Fruit fly (Drosophila melanogaster) whole organism, embryonic: Measurements from ENCODE around the gene euc.

ENCODE experiments used
- Abd-B ChIP-seq: fragments of 200-800 bp; sonication (Bioruptor generic); optimal IDR thresholded peaks from 2 replicates; lab custom pipeline; 2018; ENCODE audit warnings: missing biosample characterization, mild to moderate bottlenecking, missing genetic modification characterization, moderate library complexity
- Atf-2 ChIP-seq: fragments of 200-800 bp; sonication (Bioruptor generic); optimal IDR thresholded peaks from 2 replicates; lab custom pipeline; 2016; ENCODE audit warnings: missing biosample characterization, missing genetic modification characterization
- B-H2 ChIP-seq: fragments of 200-800 bp; sonication (Bioruptor generic); optimal IDR thresholded peaks from 2 replicates; lab custom pipeline; 2018; ENCODE audit warnings: missing biosample characterization, mild to moderate bottlenecking, missing genetic modification characterization
- CG10462 ChIP-seq: fragments of 200-800 bp; sonication (Bioruptor generic); optimal IDR thresholded peaks from 2 replicates; lab custom pipeline; 2016; ENCODE audit warnings: missing biosample characterization, missing genetic modification characterization
- CG10565 ChIP-seq: fragments of 200-800 bp; sonication (Bioruptor generic); optimal IDR thresholded peaks from 3 replicates; lab custom pipeline; 2016; ENCODE audit warnings: missing biosample characterization, mild to moderate bottlenecking, missing genetic modification characterization
- CG13287 ChIP-seq: fragments of 200-800 bp; sonication (Bioruptor generic); IDR thresholded peaks from 2 replicates; pipeline ENCODE4 v1.3.6; 2022; ENCODE audit warnings: missing biosample characterization, missing genetic modification characterization; ENCODE audit not compliant: partially characterized antibody
- CG13894 ChIP-seq: fragments of 200-800 bp; sonication (Bioruptor generic); optimal IDR thresholded peaks from 3 replicates; lab custom pipeline; 2018; ENCODE audit warnings: missing biosample characterization, mild to moderate bottlenecking, missing genetic modification characterization, moderate library complexity
- CG14014 ChIP-seq: fragments of 200-800 bp; sonication (Bioruptor generic); IDR thresholded peaks from 2 replicates; pipeline ENCODE4 v1.3.6; 2022; ENCODE audit warnings: missing biosample characterization, missing genetic modification characterization
- CG15696 ChIP-seq: fragments of 200-800 bp; sonication (Bioruptor generic); optimal IDR thresholded peaks from 2 replicates; lab custom pipeline; 2019; ENCODE audit warnings: missing biosample characterization, mild to moderate bottlenecking, missing genetic modification characterization, moderate library complexity
- CG17361 ChIP-seq: fragments of 200-800 bp; sonication (Bioruptor generic); IDR thresholded peaks from 3 replicates; pipeline ENCODE4 v1.3.6; 2022; ENCODE audit warnings: missing biosample characterization, missing genetic modification characterization
- CG18011 ChIP-seq: fragments of 200-800 bp; sonication (Bioruptor generic); optimal IDR thresholded peaks from 2 replicates; lab custom pipeline; 2017; ENCODE audit warnings: missing biosample characterization, missing genetic modification characterization, mild to moderate bottlenecking, moderate library complexity, missing genotype
- CG18262 ChIP-seq: fragments of 200-800 bp; optimal IDR thresholded peaks from 3 replicates; lab custom pipeline; 2019; ENCODE audit warnings: missing biosample characterization, mild to moderate bottlenecking, missing genetic modification characterization, moderate library complexity
- CG2889 ChIP-seq: fragments of 200-800 bp; sonication (Bioruptor generic); IDR thresholded peaks from 3 replicates; pipeline ENCODE4 v1.3.6; 2022; ENCODE audit warnings: missing biosample characterization, missing genetic modification characterization
- CG32772 ChIP-seq: fragments of 200-800 bp; sonication (Bioruptor generic); IDR thresholded peaks from 2 replicates; pipeline ENCODE4 v1.3.6; 2022; ENCODE audit warnings: missing biosample characterization, missing genetic modification characterization
- CG4820 ChIP-seq: fragments of 200-800 bp; sonication (Bioruptor generic); optimal IDR thresholded peaks from 3 replicates; lab custom pipeline; 2016; ENCODE audit warnings: missing biosample characterization, missing genetic modification characterization
- CG8089 ChIP-seq: fragments of 200-800 bp; sonication (Bioruptor generic); optimal IDR thresholded peaks from 3 replicates; lab custom pipeline; 2016; ENCODE audit warnings: missing biosample characterization, missing genetic modification characterization
- CG8924 ChIP-seq: fragments of 200-800 bp; optimal IDR thresholded peaks from 3 replicates; lab custom pipeline; 2019; ENCODE audit warnings: missing biosample characterization, mild to moderate bottlenecking, missing genetic modification characterization, moderate library complexity
- CG9797 ChIP-seq: fragments of 200-800 bp; sonication (Bioruptor generic); optimal IDR thresholded peaks from 3 replicates; lab custom pipeline; 2018; ENCODE audit warnings: missing biosample characterization, mild to moderate bottlenecking, missing genetic modification characterization
- CoRest ChIP-seq: fragments of 200-800 bp; sonication (Bioruptor generic); optimal IDR thresholded peaks from 3 replicates; lab custom pipeline; 2018; ENCODE audit warnings: missing biosample characterization, mild to moderate bottlenecking, missing genetic modification characterization, moderate library complexity
- D19B ChIP-seq: fragments of 200-800 bp; sonication (Bioruptor generic); optimal IDR thresholded peaks from 2 replicates; lab custom pipeline; 2017; ENCODE audit warnings: missing biosample characterization, mild to moderate bottlenecking, missing genetic modification characterization
- Ets97D ChIP-seq: fragments of 200-800 bp; sonication (Bioruptor generic); optimal IDR thresholded peaks from 3 replicates; lab custom pipeline; 2016; ENCODE audit warnings: missing biosample characterization, missing genetic modification characterization
- HLH54F ChIP-seq: fragments of 200-800 bp; sonication (Bioruptor generic); optimal IDR thresholded peaks from 3 replicates; lab custom pipeline; 2016; ENCODE audit warnings: missing biosample characterization, missing genetic modification characterization
- Hsf ChIP-seq: fragments of 200-800 bp; sonication (Bioruptor generic); optimal IDR thresholded peaks from 3 replicates; lab custom pipeline; 2016; ENCODE audit warnings: missing biosample characterization, missing genetic modification characterization
- Med ChIP-seq: fragments of 200-800 bp; sonication (Bioruptor generic); peaks from one replicate; lab custom pipeline; 2016; ENCODE audit warnings: missing biosample characterization, missing genetic modification characterization, mild to moderate bottlenecking, inconsistent platforms, moderate library complexity
- Sox102F ChIP-seq: fragments of 200-800 bp; sonication (Bioruptor generic); optimal IDR thresholded peaks from 2 replicates; lab custom pipeline; 2018; ENCODE audit warnings: missing biosample characterization, mild to moderate bottlenecking, missing genetic modification characterization, moderate library complexity
- Sry-β ChIP-seq: fragments of 200-800 bp; sonication (Bioruptor generic); optimal IDR thresholded peaks from 2 replicates; lab custom pipeline; 2018; ENCODE audit warnings: missing biosample characterization, mild to moderate bottlenecking, missing genetic modification characterization, moderate library complexity
- Trl ChIP-seq, 3 experiments: fragments of >200 bp in 2 of 3; fragments of 200-800 bp in 1 of 3; sonication (Bioruptor generic) in 1 of 3; optimal IDR thresholded peaks; 2 replicates in 1 of 3; 3 replicates in 2 of 3; lab custom pipeline; 2016 to 2017; ENCODE audit warnings: missing biosample characterization in 1 of 3, missing genetic modification characterization in 1 of 3
- Usf ChIP-seq: fragments of 200-800 bp; sonication (Bioruptor generic); optimal IDR thresholded peaks from 2 replicates; lab custom pipeline; 2017; ENCODE audit warnings: missing genotype, missing biosample characterization, missing genetic modification characterization
- crp ChIP-seq, 2 experiments: fragments of 200-800 bp; sonication (Bioruptor generic); optimal IDR thresholded peaks; 2 replicates in 1 of 2; 3 replicates in 1 of 2; lab custom pipeline; 2017; ENCODE audit warnings: missing biosample characterization in 2 of 2, missing genetic modification characterization in 2 of 2, mild to moderate bottlenecking in 1 of 2, moderate library complexity in 1 of 2
- dimm ChIP-seq: fragments of 200-800 bp; sonication (Bioruptor generic); IDR thresholded peaks from 2 replicates; pipeline ENCODE4 v1.3.6; 2022; ENCODE audit warnings: missing biosample characterization, missing genetic modification characterization
- dmrt11E ChIP-seq: fragments of 200-800 bp; sonication (Bioruptor generic); optimal IDR thresholded peaks from 3 replicates; lab custom pipeline; 2018; ENCODE audit warnings: missing biosample characterization, mild to moderate bottlenecking, missing genetic modification characterization, moderate library complexity
- fd102C ChIP-seq: fragments of 200-800 bp; sonication (Bioruptor generic); optimal IDR thresholded peaks from 2 replicates; lab custom pipeline; 2018; ENCODE audit warnings: missing biosample characterization, mild to moderate bottlenecking, missing genetic modification characterization, moderate library complexity
- fd64A ChIP-seq: fragments of 200-800 bp; sonication (Bioruptor generic); optimal IDR thresholded peaks from 3 replicates; lab custom pipeline; 2018; ENCODE audit warnings: missing biosample characterization, mild to moderate bottlenecking, missing genetic modification characterization
- grn ChIP-seq: fragments of 200-800 bp; sonication (Bioruptor generic); optimal IDR thresholded peaks from 3 replicates; lab custom pipeline; 2017; ENCODE audit warnings: missing biosample characterization, missing genetic modification characterization
- gsb ChIP-seq: fragments of 200-800 bp; sonication (Bioruptor generic); IDR thresholded peaks from 2 replicates; pipeline ENCODE4 v1.3.6; 2022; ENCODE audit warnings: missing biosample characterization, missing genetic modification characterization
- her ChIP-seq: fragments of 200-800 bp; sonication (Bioruptor generic); optimal IDR thresholded peaks from 2 replicates; lab custom pipeline; 2016; ENCODE audit warnings: missing biosample characterization, missing genetic modification characterization
- kah ChIP-seq: fragments of 200-800 bp; sonication (Bioruptor generic); optimal IDR thresholded peaks from 2 replicates; lab custom pipeline; 2018; ENCODE audit warnings: missing biosample characterization, mild to moderate bottlenecking, missing genetic modification characterization
- lilli ChIP-seq: fragments of 200-800 bp; sonication (Bioruptor generic); optimal IDR thresholded peaks from 3 replicates; lab custom pipeline; 2016; ENCODE audit warnings: missing biosample characterization, missing genetic modification characterization
- lov ChIP-seq, 2 experiments: fragments of 200-800 bp in 1 of 2; fragments of >200 bp in 1 of 2; sonication (Bioruptor generic) in 1 of 2; IDR thresholded peaks in 1 of 2; optimal IDR thresholded peaks in 1 of 2; 2 replicates in 1 of 2; 3 replicates in 1 of 2; pipeline versions ENCODE4 v1.3.6 to Lab custom; 2017 to 2022; ENCODE audit warnings: missing biosample characterization in 1 of 2, missing genetic modification characterization in 1 of 2
- pum ChIP-seq: fragments of 200-800 bp; sonication (Bioruptor generic); optimal IDR thresholded peaks from 2 replicates; lab custom pipeline; 2016; ENCODE audit warnings: missing biosample characterization, missing genetic modification characterization
- sc ChIP-seq, 3 experiments: fragments of >200 bp in 2 of 3; fragments of 200-800 bp in 1 of 3; sonication (Bioruptor generic) in 1 of 3; optimal IDR thresholded peaks; 2 replicates in 2 of 3; 3 replicates in 1 of 3; lab custom pipeline; 2017; ENCODE audit warnings: mild to moderate bottlenecking in 1 of 3, missing biosample characterization in 1 of 3, missing genetic modification characterization in 1 of 3, missing genetic modification reagents in 1 of 3
- sima ChIP-seq: fragments of 200-800 bp; sonication (Bioruptor generic); optimal IDR thresholded peaks from 2 replicates; lab custom pipeline; 2016; ENCODE audit warnings: missing biosample characterization, missing genetic modification characterization
- sqz ChIP-seq: fragments of 200-800 bp; sonication (Bioruptor generic); optimal IDR thresholded peaks from 3 replicates; lab custom pipeline; 2018; ENCODE audit warnings: missing biosample characterization, mild to moderate bottlenecking, missing genetic modification characterization
- tin ChIP-seq: fragments of 200-800 bp; sonication (Bioruptor generic); optimal IDR thresholded peaks from 3 replicates; lab custom pipeline; 2016; ENCODE audit warnings: missing biosample characterization, missing genetic modification characterization
- trem ChIP-seq: fragments of 200-800 bp; optimal IDR thresholded peaks from 3 replicates; lab custom pipeline; 2019; ENCODE audit warnings: missing biosample characterization, mild to moderate bottlenecking, missing genetic modification characterization, moderate library complexity
- trh ChIP-seq: fragments of 200-800 bp; sonication (Bioruptor generic); optimal IDR thresholded peaks from 2 replicates; lab custom pipeline; 2016; ENCODE audit warnings: missing biosample characterization, missing genetic modification characterization
- vfl ChIP-seq: fragments of 200-800 bp; sonication (Bioruptor generic); optimal IDR thresholded peaks from 2 replicates; lab custom pipeline; 2016; ENCODE audit warnings: missing biosample characterization, missing genetic modification characterization
- vnd ChIP-seq: fragments of 200-800 bp; sonication (Bioruptor generic); IDR thresholded peaks from 3 replicates; pipeline ENCODE4 v1.3.6; 2022; ENCODE audit warnings: missing biosample characterization, missing genetic modification characterization; ENCODE audit not compliant: partially characterized antibody

euc gene

dm6 chr3R:19014742-19015422, 36.3 kb upstream of the euc start (continued):
- TF ChIP-seq HLH54F (GFP tag; lab: Kevin White, UChicago) (no peak), Ets97D (GFP tag; lab: Kevin White, UChicago) (no peak), sc (optimal IDR thresholded peaks at IDR 0.05; lab: Kevin White, UChicago) (no peak), sc (GFP tag; optimal IDR thresholded peaks at IDR 0.05; lab: Kevin White, UChicago) (peak; percentile 43), CG18011 (GFP tag; lab: Kevin White, UChicago) (no peak), CG10462 (GFP tag; lab: Kevin White, UChicago) (no peak), her (GFP tag; lab: Kevin White, UChicago) (no peak), Med (no peak), CG14014 (GFP tag; lab: Robert Waterston, UW) (no peak), grn (GFP tag; lab: Kevin White, UChicago) (no peak), lov (optimal IDR thresholded peaks at IDR 0.05; lab: Kevin White, UChicago) (no peak), lov (GFP tag; IDR thresholded peaks at IDR 0.05; lab: Robert Waterston, UW) (no peak), sima (GFP tag; lab: Kevin White, UChicago) (no peak), Sry-β (GFP tag; lab: Kevin White, UChicago) (no peak), lilli (GFP tag; lab: Kevin White, UChicago) (no peak), CG9797 (GFP tag; lab: Kevin White, UChicago) (no peak), vnd (GFP tag; lab: Robert Waterston, UW) (no peak), CG4820 (GFP tag; lab: Kevin White, UChicago) (peak; percentile 25), trh (no peak), CG13287 (GFP tag; lab: Robert Waterston, UW) (no peak), D19B (GFP tag; lab: Kevin White, UChicago) (no peak), fd64A (GFP tag; lab: Kevin White, UChicago) (no peak), CG18262 (tag; lab: Kevin White, UChicago) (peak; percentile 72), dimm (GFP tag; lab: Robert Waterston, UW) (no peak), CG15696 (no peak), trem (peak; percentile 48), CoRest (tag; lab: Kevin White, UChicago) (peak; percentile 42), crp (GFP tag; optimal IDR thresholded peaks at IDR 0.05; lab: Kevin White, UChicago) (no peak), pum (GFP tag; lab: Kevin White, UChicago) (no peak), Trl (optimal IDR thresholded peaks at IDR 0.05; lab: Kevin White, UChicago) (no peak), Trl (GFP tag; optimal IDR thresholded peaks at IDR 0.05; lab: Kevin White, UChicago) (no peak), kah (GFP tag; lab: Kevin White, UChicago) (no peak), Usf (no peak), fd102C (GFP tag; lab: Kevin White, UChicago) (no peak), Atf-2 (GFP tag; lab: Kevin White, UChicago) (no peak), Hsf (GFP tag; lab: Kevin White, UChicago) (no peak), gsb (GFP tag; lab: Robert Waterston, UW) (no peak), B-H2 (GFP tag; lab: Kevin White, UChicago) (no peak), Sox102F (peak; percentile 78), CG17361 (GFP tag; lab: Robert Waterston, UW) (peak; percentile 70; the same call in 2 of the 3 replicates), dmrt11E (tag; lab: Kevin White, UChicago) (peak; percentile 46), CG8924 (tag; lab: Kevin White, UChicago) (peak; percentile 50), sqz (GFP tag; lab: Kevin White, UChicago) (peak; percentile 2), Abd-B (GFP tag; lab: Kevin White, UChicago) (no peak), tin (GFP tag; lab: Kevin White, UChicago) (peak; percentile 23), CG10565 (GFP tag; lab: Kevin White, UChicago) (no peak), CG32772 (GFP tag; lab: Robert Waterston, UW) (peak; percentile 67; the same call in 1 of the 2 replicates), CG2889 (no peak), CG13894 (tag; lab: Kevin White, UChicago) (no peak), CG8089 (no peak), vfl (GFP tag; lab: Kevin White, UChicago) (no peak)
